Worm (Caenorhabditis elegans): ENCODE data around the gene H23L24.4.

DNA sequence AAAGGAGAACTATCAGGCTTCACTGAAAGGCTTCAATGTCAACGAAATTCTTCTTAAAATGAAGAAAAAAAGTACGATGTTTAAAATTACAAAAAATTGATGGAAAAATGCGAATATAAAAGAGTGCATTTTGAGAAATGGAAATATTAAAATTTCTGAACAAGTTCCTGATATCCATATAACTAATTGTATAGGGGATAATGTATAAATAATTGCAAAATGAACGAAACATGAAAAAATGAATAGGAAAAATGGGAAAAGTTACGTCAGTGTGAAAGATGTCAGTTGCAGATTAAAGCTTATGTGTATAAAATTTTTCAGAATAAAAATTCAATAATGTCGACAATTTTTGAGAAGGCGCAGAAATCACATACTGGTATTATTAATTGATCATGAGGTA, 2.6 kb upstream of the H23L24.4 start:
- TF ChIP-seq cog-1 (tag; optimal IDR thresholded peaks at IDR 0.05): no peak
- TF ChIP-seq T22C8.4 (GFP tag; IDR thresholded peaks at IDR 0.05): no peak
